Worm (Caenorhabditis elegans) whole organism, mixed stage, embryonic: Measurements from ENCODE around the gene F19C7.2.

Experiments
- M03D4.4 ChIP-seq: sonication (generic microtip); optimal IDR thresholded peaks from 2 replicates; lab custom pipeline; 2017; ENCODE audit warnings: mild to moderate bottlenecking, missing genetic modification characterization, missing compliant biosample characterization
- bed-3 ChIP-seq: fragments of 200-800 bp; sonication (Bioruptor generic); optimal IDR thresholded peaks from 3 replicates; lab custom pipeline; 2018; ENCODE audit warnings: mild to moderate bottlenecking, missing genetic modification characterization, moderate library complexity, missing compliant biosample characterization
- blmp-1 ChIP-seq: fragments of 150-350 bp; optimal IDR thresholded peaks from 2 replicates; lab custom pipeline; 2014; ENCODE audit warnings: missing biosample characterization, missing genetic modification characterization
- ceh-39 ChIP-seq: fragments of 150-350 bp; optimal IDR thresholded peaks from 2 replicates; lab custom pipeline; 2014; ENCODE audit warnings: missing biosample characterization, missing genetic modification characterization
- ceh-43 ChIP-seq: fragments of 200-800 bp; sonication (Bioruptor generic); optimal IDR thresholded peaks from 2 replicates; lab custom pipeline; 2018; ENCODE audit warnings: mild to moderate bottlenecking, missing genetic modification characterization, moderate library complexity, missing compliant biosample characterization
- cnd-1 ChIP-seq: fragments of 200-800 bp; sonication (Bioruptor generic); optimal IDR thresholded peaks from 2 replicates; lab custom pipeline; 2018; ENCODE audit warnings: mild to moderate bottlenecking, missing genetic modification characterization, missing compliant biosample characterization
- drap-1 ChIP-seq: fragments of 200-800 bp; sonication (Bioruptor generic); optimal IDR thresholded peaks from 3 replicates; lab custom pipeline; 2018; ENCODE audit warnings: mild to moderate bottlenecking, missing genetic modification characterization, missing compliant biosample characterization
- elt-1 ChIP-seq: sonication (generic microtip); optimal IDR thresholded peaks from 2 replicates; lab custom pipeline; 2017; ENCODE audit warnings: missing genetic modification characterization, mild to moderate bottlenecking, missing compliant biosample characterization, antibody characterized with exemption, moderate library complexity, borderline replicate concordance; ENCODE audit not compliant: insufficient read depth
- elt-3 ChIP-seq: fragments of 150-350 bp; optimal IDR thresholded peaks from 2 replicates; lab custom pipeline; 2014; ENCODE audit warnings: missing biosample characterization, missing genetic modification characterization
- flh-1 ChIP-seq: fragments of 200-800 bp; sonication (Bioruptor generic); optimal IDR thresholded peaks from 2 replicates; lab custom pipeline; 2018; ENCODE audit warnings: mild to moderate bottlenecking, missing genetic modification characterization, moderate library complexity, missing compliant biosample characterization
- ham-2 ChIP-seq: fragments of 200-800 bp; sonication (Bioruptor generic); optimal IDR thresholded peaks from 2 replicates; lab custom pipeline; 2018; ENCODE audit warnings: mild to moderate bottlenecking, missing genetic modification characterization, missing compliant biosample characterization
- hlh-1 ChIP-seq: fragments of 150-350 bp; optimal IDR thresholded peaks from 2 replicates; lab custom pipeline; 2014; ENCODE audit warnings: missing biosample characterization, missing genetic modification reagents, missing genetic modification characterization
- lsy-2 ChIP-seq: fragments of 150-350 bp; optimal IDR thresholded peaks from 2 replicates; lab custom pipeline; 2014; ENCODE audit warnings: missing biosample characterization, missing genetic modification characterization
- mab-5 ChIP-seq: fragments of 150-350 bp; optimal IDR thresholded peaks from 2 replicates; lab custom pipeline; 2014; ENCODE audit warnings: missing biosample characterization, missing genetic modification characterization
- mep-1 ChIP-seq: fragments of 150-350 bp; optimal IDR thresholded peaks from 2 replicates; lab custom pipeline; 2017; ENCODE audit warnings: missing biosample characterization, missing genetic modification reagents, missing genetic modification characterization, inconsistent platforms
- mls-2 ChIP-seq: sonication (generic microtip); optimal IDR thresholded peaks from 2 replicates; lab custom pipeline; 2016; ENCODE audit warnings: mild to moderate bottlenecking, missing genetic modification characterization, moderate library complexity, missing compliant biosample characterization
- nhr-12 ChIP-seq: fragments of 150-350 bp; optimal IDR thresholded peaks from 2 replicates; lab custom pipeline; 2014; ENCODE audit warnings: missing biosample characterization, missing genetic modification characterization
- nhr-2 ChIP-seq: fragments of 150-350 bp; optimal IDR thresholded peaks from 2 replicates; lab custom pipeline; 2014; ENCODE audit warnings: missing biosample characterization, missing genetic modification characterization
- nhr-28 ChIP-seq: fragments of 150-350 bp; optimal IDR thresholded peaks from 2 replicates; lab custom pipeline; 2014; ENCODE audit warnings: missing biosample characterization, missing genetic modification characterization
- nhr-76 ChIP-seq: sonication (generic microtip); optimal IDR thresholded peaks from 2 replicates; lab custom pipeline; 2017; ENCODE audit warnings: missing biosample characterization, missing genetic modification characterization
- pha-4 ChIP-seq: fragments of 150-350 bp; optimal IDR thresholded peaks from 2 replicates; lab custom pipeline; 2018; ENCODE audit warnings: missing biosample characterization, missing genetic modification reagents, missing genetic modification characterization
- sem-2 ChIP-seq: fragments of 200-800 bp; sonication (Bioruptor generic); optimal IDR thresholded peaks from 2 replicates; lab custom pipeline; 2018; ENCODE audit warnings: mild to moderate bottlenecking, missing genetic modification characterization, missing compliant biosample characterization
- snpc-4 ChIP-seq: fragments of 150-350 bp; optimal IDR thresholded peaks from 2 replicates; lab custom pipeline; 2014; ENCODE audit warnings: missing biosample characterization, missing genetic modification characterization
- tbx-8 ChIP-seq: fragments of 200-800 bp; sonication (Bioruptor generic); optimal IDR thresholded peaks from 2 replicates; lab custom pipeline; 2018; ENCODE audit warnings: mild to moderate bottlenecking, missing genetic modification characterization, moderate library complexity, missing compliant biosample characterization
- unc-120 ChIP-seq: sonication (generic microtip); optimal IDR thresholded peaks from 2 replicates; lab custom pipeline; 2017; ENCODE audit warnings: missing genetic modification characterization, missing compliant biosample characterization; ENCODE audit not compliant: poor library complexity, severe bottlenecking
- unc-62 ChIP-seq: fragments of 150-350 bp; optimal IDR thresholded peaks from 2 replicates; lab custom pipeline; 2014; ENCODE audit warnings: missing biosample characterization, missing genetic modification reagents, missing genetic modification characterization
- zip-8 ChIP-seq: fragments of 150-350 bp; optimal IDR thresholded peaks from 2 replicates; lab custom pipeline; 2014; ENCODE audit warnings: missing biosample characterization, missing genetic modification characterization
- ztf-11 ChIP-seq: fragments of 150-350 bp; optimal IDR thresholded peaks from 2 replicates; lab custom pipeline; 2014; ENCODE audit warnings: missing biosample characterization, missing genetic modification characterization

F19C7.2 gene

ce11 chrIV:4611740-4612139, 12.0 kb downstream of the F19C7.2 start:
- TF ChIP-seq snpc-4 (tag; lab: Kevin White, UChicago) (no peak), ham-2 (GFP tag; lab: Kevin White, UChicago) (no peak), flh-1 (GFP tag; lab: Kevin White, UChicago) (no peak), zip-8 (tag; lab: Kevin White, UChicago) (no peak), mep-1 (tag; lab: Kevin White, UChicago) (no peak), lsy-2 (no peak), tbx-8 (no peak), elt-1 (no peak), sem-2 (GFP tag; lab: Kevin White, UChicago) (no peak), nhr-12 (no peak), ceh-43 (GFP tag; lab: Kevin White, UChicago) (no peak), unc-120 (no peak), ceh-39 (no peak), nhr-76 (tag; lab: Kevin White, UChicago) (no peak), mls-2 (tag; lab: Kevin White, UChicago) (no peak), M03D4.4 (tag; lab: Kevin White, UChicago) (no peak), bed-3 (GFP tag; lab: Kevin White, UChicago) (no peak)

- TF ChIP-seq ceh-39 (no peak), ham-2 (GFP tag; lab: Kevin White, UChicago) (no peak), snpc-4 (tag; lab: Kevin White, UChicago) (no peak), tbx-8 (no peak)
These were observed 12.8 kb downstream of the F19C7.2 start for ce11 chrIV:4612597-4612996.

DNA sequence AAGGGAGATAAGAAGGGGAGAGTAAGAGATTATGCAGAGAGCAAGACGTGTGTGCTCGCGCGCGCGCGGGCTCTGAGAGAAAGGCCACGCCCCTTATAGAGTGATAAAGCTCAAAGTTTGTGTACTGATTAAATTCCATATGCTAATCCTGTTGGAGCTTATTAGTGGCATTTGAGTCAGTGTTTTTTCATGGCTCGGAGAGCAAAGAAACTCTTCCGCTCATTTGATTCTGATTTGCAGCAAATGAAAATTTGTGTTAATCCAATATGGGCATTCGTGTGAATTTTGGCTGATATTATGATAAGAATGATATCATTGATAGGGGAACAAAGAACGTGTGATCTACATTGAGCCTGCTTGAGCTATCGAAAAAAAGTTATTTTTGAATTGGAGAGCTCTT, 13.8 kb downstream of the F19C7.2 start:
- no peak for TF ChIP-seq sem-2 (GFP tag; lab: Kevin White, UChicago)
- TF ChIP-seq blmp-1 (tag; lab: Kevin White, UChicago), result no peak
- TF ChIP-seq bed-3 (GFP tag; lab: Kevin White, UChicago), result no peak
- no peak for TF ChIP-seq snpc-4 (tag; lab: Kevin White, UChicago)
- TF ChIP-seq nhr-28 (tag; lab: Kevin White, UChicago), result no peak
- TF ChIP-seq unc-120, result no peak
- no peak for TF ChIP-seq cnd-1 (tag; lab: Kevin White, UChicago)
- TF ChIP-seq hlh-1 (tag; lab: Kevin White, UChicago), result no peak
- no peak for TF ChIP-seq ceh-39

DNA sequence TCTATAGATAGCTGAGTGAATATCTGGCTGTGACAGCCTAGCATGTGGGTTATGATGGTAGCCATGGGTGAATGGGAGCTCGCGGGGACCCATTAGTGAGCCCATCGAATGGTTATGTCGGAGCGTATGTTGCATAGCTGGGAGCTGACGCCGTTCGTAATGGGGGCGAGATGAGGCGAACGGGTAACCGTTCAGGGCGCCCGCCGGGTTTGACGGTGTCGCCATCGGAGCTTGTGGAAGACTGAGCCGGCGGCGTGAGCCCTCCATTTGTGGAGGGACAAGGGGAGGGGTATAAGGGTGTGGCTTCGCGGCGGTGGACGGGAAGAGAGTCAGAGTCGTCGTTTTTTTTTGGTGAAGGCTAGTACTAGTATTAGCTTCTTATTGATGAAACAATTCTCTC, 24.1 kb downstream of the F19C7.2 start:
- TF ChIP-seq elt-3, result no peak
- no peak for TF ChIP-seq ztf-11 (tag; lab: Kevin White, UChicago)
- TF ChIP-seq mep-1 (tag; lab: Kevin White, UChicago), result no peak
- TF ChIP-seq snpc-4 (tag; lab: Kevin White, UChicago), result no peak
- no peak for TF ChIP-seq flh-1 (GFP tag; lab: Kevin White, UChicago)

ce11 chrIV:4633393-4633792, 33.6 kb downstream of the F19C7.2 start, which contains the start of gene R105.1:
R105.1 (plus strand) TSS chrIV:4633693.
- TF ChIP-seq M03D4.4 (tag; lab: Kevin White, UChicago) (no peak), ham-2 (GFP tag; lab: Kevin White, UChicago) (no peak), pha-4 (tag; lab: Kevin White, UChicago) (no peak), nhr-2 (tag; lab: Kevin White, UChicago) (no peak), ztf-11 (tag; lab: Kevin White, UChicago) (no peak), elt-1 (no peak), sem-2 (GFP tag; lab: Kevin White, UChicago) (no peak), nhr-28 (tag; lab: Kevin White, UChicago) (no peak), mep-1 (tag; lab: Kevin White, UChicago) (no peak), drap-1 (GFP tag; lab: Kevin White, UChicago) (no peak)

DNA sequence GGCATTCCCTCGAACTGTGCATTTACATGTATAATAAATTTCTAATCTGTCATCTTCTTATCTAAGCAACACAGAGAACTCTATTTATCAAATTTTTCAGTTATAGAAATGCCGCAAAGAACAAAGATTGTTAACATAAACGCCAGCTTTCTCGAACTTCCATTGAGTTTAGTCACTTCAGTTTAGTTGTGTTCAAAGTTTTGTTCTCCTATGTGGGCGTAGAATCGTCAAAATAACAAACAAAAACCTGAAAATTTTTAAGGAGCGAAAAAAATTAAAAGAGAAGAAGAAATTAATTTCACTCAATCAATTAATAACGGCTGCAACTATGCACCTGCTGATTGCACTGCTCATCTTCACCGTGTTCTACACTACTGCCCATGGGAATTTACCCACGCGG, 36.2 kb downstream of the F19C7.2 start, which contains the start of gene R105.5:
Gene R105.5 (plus strand): TSS at position 301 of the 400 bp plus-strand sequence.
- no peak for TF ChIP-seq flh-1 (GFP tag; lab: Kevin White, UChicago)
- TF ChIP-seq mab-5, result no peak
- no peak for TF ChIP-seq mep-1 (tag; lab: Kevin White, UChicago)
- no peak for TF ChIP-seq ham-2 (GFP tag; lab: Kevin White, UChicago)
- TF ChIP-seq nhr-28 (tag; lab: Kevin White, UChicago), result no peak
- no peak for TF ChIP-seq nhr-12
- no peak for TF ChIP-seq blmp-1 (tag; lab: Kevin White, UChicago)
- no peak for TF ChIP-seq pha-4 (tag; lab: Kevin White, UChicago)
- no peak for TF ChIP-seq lsy-2
- TF ChIP-seq unc-62 (GFP tag; lab: Kevin White, UChicago), result no peak
